Fruit fly (Drosophila melanogaster): Measurements from ENCODE around the gene CG32376.

dm6 chr3L:7527661-7528379 lies 14.4 kb downstream of the CG32376 start:
- TF ChIP-seq usp (GFP tag; optimal IDR thresholded peaks at IDR 0.05) (no peak), EcR (GFP tag; optimal IDR thresholded peaks at IDR 0.05) (no peak)

Measured in whole organism.